Fruit fly (Drosophila melanogaster): Measurements from ENCODE around the gene CG31815.

DNA sequence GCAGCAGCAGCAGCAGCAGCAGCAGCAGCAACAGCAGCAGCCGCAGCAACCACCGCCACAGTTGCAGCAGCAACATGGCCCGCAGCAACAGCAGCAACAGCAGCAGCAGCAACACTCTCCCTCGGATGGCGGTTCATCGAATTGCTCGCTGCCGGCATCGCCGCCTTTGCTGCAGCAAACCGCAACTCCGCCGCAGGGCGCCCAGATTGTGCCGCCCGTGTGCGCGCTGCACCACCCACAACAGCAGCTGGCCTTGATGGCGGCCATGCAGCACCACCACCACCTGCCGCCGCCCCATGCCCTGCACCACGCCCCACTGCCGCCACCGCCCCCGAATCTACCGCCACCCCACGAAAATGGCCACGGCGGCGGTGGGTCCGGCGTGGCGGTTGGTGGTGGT is 16.5 kb downstream of the CG31815 start:
- TF ChIP-seq psq (optimal IDR thresholded peaks at IDR 0.05) (no peak), Sin3A (optimal IDR thresholded peaks at IDR 0.05) (no peak), insv (optimal IDR thresholded peaks at IDR 0.05) (no peak), h (optimal IDR thresholded peaks at IDR 0.05) (no peak), ttk (optimal IDR thresholded peaks at IDR 0.05) (no peak), Myc (optimal IDR thresholded peaks at IDR 0.05) (no peak)
